Fruit fly (Drosophila melanogaster) whole organism, embryonic: ENCODE data around the gene spd-2.

Experiments
- BEAF-32 ChIP-seq: fragments of 200-800 bp; sonication (Bioruptor generic); optimal IDR thresholded peaks from 3 replicates; lab custom pipeline; 2017; ENCODE audit warnings: missing biosample characterization, missing genetic modification characterization, mild to moderate bottlenecking, moderate library complexity, missing genetic modification reagents
- CG10431 ChIP-seq: fragments of 200-800 bp; sonication (Bioruptor generic); optimal IDR thresholded peaks from 3 replicates; lab custom pipeline; 2018; ENCODE audit warnings: missing biosample characterization, mild to moderate bottlenecking, missing genetic modification characterization
- CG12071 ChIP-seq: fragments of 200-800 bp; sonication (Bioruptor generic); optimal IDR thresholded peaks from 3 replicates; lab custom pipeline; 2018; ENCODE audit warnings: missing biosample characterization, mild to moderate bottlenecking, missing genetic modification characterization
- CG13775 ChIP-seq: fragments of 200-800 bp; sonication (Bioruptor generic); optimal IDR thresholded peaks from 3 replicates; lab custom pipeline; 2017; ENCODE audit warnings: missing biosample characterization, mild to moderate bottlenecking, missing genetic modification characterization
- CG15479 ChIP-seq: fragments of 200-800 bp; sonication (Bioruptor generic); optimal IDR thresholded peaks from 3 replicates; lab custom pipeline; 2019; ENCODE audit warnings: missing biosample characterization, mild to moderate bottlenecking, missing genetic modification characterization, moderate library complexity
- CG1602 ChIP-seq: fragments of 200-800 bp; sonication (Bioruptor generic); optimal IDR thresholded peaks from 3 replicates; lab custom pipeline; 2016; ENCODE audit warnings: missing biosample characterization, missing genetic modification characterization
- CG1603 ChIP-seq: fragments of 200-800 bp; sonication (Bioruptor generic); optimal IDR thresholded peaks from 2 replicates; lab custom pipeline; 2019; ENCODE audit warnings: missing biosample characterization, mild to moderate bottlenecking, missing genetic modification characterization, moderate library complexity
- CG1832 ChIP-seq: fragments of 200-800 bp; sonication (Bioruptor generic); optimal IDR thresholded peaks from 2 replicates; lab custom pipeline; 2017; ENCODE audit warnings: missing biosample characterization, mild to moderate bottlenecking, missing genetic modification characterization, inconsistent platforms
- CG33213 ChIP-seq: fragments of 200-800 bp; sonication (Bioruptor generic); optimal IDR thresholded peaks from 3 replicates; lab custom pipeline; 2016; ENCODE audit warnings: missing biosample characterization, missing genetic modification characterization
- CG42726 ChIP-seq: fragments of 200-800 bp; sonication (Bioruptor generic); IDR thresholded peaks from 2 replicates; pipeline ENCODE4 v1.3.6; 2022; ENCODE audit warnings: missing biosample characterization, missing genetic modification characterization; ENCODE audit not compliant: partially characterized antibody
- CG4360 ChIP-seq: fragments of 200-800 bp; sonication (Bioruptor generic); IDR thresholded peaks from 2 replicates; pipeline ENCODE4 v1.3.6; 2022; ENCODE audit warnings: missing biosample characterization, missing genetic modification characterization
- CG4424 ChIP-seq: fragments of 200-800 bp; sonication (Bioruptor generic); optimal IDR thresholded peaks from 3 replicates; lab custom pipeline; 2016; ENCODE audit warnings: missing biosample characterization, missing genetic modification characterization
- CG8290 ChIP-seq, 3 experiments: fragments of 200-800 bp; sonication (Bioruptor generic); optimal IDR thresholded peaks; 2 replicates each; lab custom pipeline; 2016 to 2019; ENCODE audit warnings: missing biosample characterization in 3 of 3, missing genetic modification characterization in 3 of 3, mild to moderate bottlenecking in 2 of 3, moderate library complexity in 1 of 3
- CG9437 ChIP-seq: fragments of 200-800 bp; sonication (Bioruptor generic); optimal IDR thresholded peaks from 2 replicates; lab custom pipeline; 2018; ENCODE audit warnings: missing biosample characterization, mild to moderate bottlenecking, missing genetic modification characterization
- CG9797 ChIP-seq: fragments of 200-800 bp; sonication (Bioruptor generic); optimal IDR thresholded peaks from 3 replicates; lab custom pipeline; 2018; ENCODE audit warnings: missing biosample characterization, mild to moderate bottlenecking, missing genetic modification characterization
- Dbx ChIP-seq: fragments of 200-800 bp; sonication (Bioruptor generic); IDR thresholded peaks from 3 replicates; pipeline ENCODE4 v1.3.6; 2022; ENCODE audit warnings: missing biosample characterization, missing genetic modification characterization
- HLH4C ChIP-seq: fragments of 200-800 bp; sonication (Bioruptor generic); IDR thresholded peaks from 3 replicates; pipeline ENCODE4 v1.3.6; 2022; ENCODE audit warnings: missing biosample characterization, missing genetic modification characterization; ENCODE audit not compliant: partially characterized antibody
- HmgD ChIP-seq: fragments of 200-800 bp; sonication (Bioruptor generic); optimal IDR thresholded peaks from 3 replicates; lab custom pipeline; 2016; ENCODE audit warnings: missing biosample characterization, missing genetic modification characterization
- NK7.1 ChIP-seq: fragments of 200-800 bp; sonication (Bioruptor generic); optimal IDR thresholded peaks from 3 replicates; lab custom pipeline; 2016; ENCODE audit warnings: missing biosample characterization, missing genetic modification characterization
- Neu2 ChIP-seq: fragments of 200-800 bp; sonication (Bioruptor generic); optimal IDR thresholded peaks from 3 replicates; lab custom pipeline; 2016; ENCODE audit warnings: missing biosample characterization, missing genetic modification characterization, borderline replicate concordance
- Nf-YA ChIP-seq: fragments of 200-800 bp; sonication (Bioruptor generic); IDR thresholded peaks from 2 replicates; pipeline ENCODE4 v1.3.6; 2022; ENCODE audit warnings: missing biosample characterization, missing genetic modification characterization
- Rfx ChIP-seq: fragments of 200-800 bp; sonication (Bioruptor generic); IDR thresholded peaks from 2 replicates; pipeline ENCODE4 v1.3.6; 2022; ENCODE audit warnings: missing biosample characterization, missing genetic modification characterization
- Rx ChIP-seq: fragments of 200-800 bp; sonication (Bioruptor generic); IDR thresholded peaks from 2 replicates; pipeline ENCODE4 v1.3.6; 2022; ENCODE audit warnings: missing biosample characterization, missing genetic modification characterization
- Tbp ChIP-seq: fragments of >200 bp; optimal IDR thresholded peaks from 2 replicates; lab custom pipeline; 2018; ENCODE audit warnings: missing biosample characterization, missing genetic modification characterization
- Trl ChIP-seq, 3 experiments: fragments of >200 bp in 2 of 3; fragments of 200-800 bp in 1 of 3; sonication (Bioruptor generic) in 1 of 3; optimal IDR thresholded peaks; 2 replicates in 1 of 3; 3 replicates in 2 of 3; lab custom pipeline; 2016 to 2017; ENCODE audit warnings: missing biosample characterization in 1 of 3, missing genetic modification characterization in 1 of 3
- YL-1 ChIP-seq: fragments of 200-800 bp; sonication (Bioruptor generic); optimal IDR thresholded peaks from 3 replicates; lab custom pipeline; 2017; ENCODE audit warnings: missing biosample characterization, mild to moderate bottlenecking, missing genetic modification characterization
- ac ChIP-seq: fragments of 200-800 bp; sonication (Bioruptor generic); optimal IDR thresholded peaks from 3 replicates; lab custom pipeline; 2017; ENCODE audit warnings: missing biosample characterization, mild to moderate bottlenecking, missing genetic modification characterization
- bbx ChIP-seq: fragments of 200-800 bp; sonication (Bioruptor generic); IDR thresholded peaks from 2 replicates; pipeline ENCODE4 v1.3.6; 2022; ENCODE audit warnings: missing biosample characterization, missing genetic modification characterization; ENCODE audit not compliant: partially characterized antibody
- bigmax ChIP-seq: fragments of 200-800 bp; sonication (Bioruptor generic); optimal IDR thresholded peaks from 2 replicates; lab custom pipeline; 2018; ENCODE audit warnings: missing biosample characterization, mild to moderate bottlenecking, missing genetic modification characterization
- cad ChIP-seq: fragments of >200 bp; optimal IDR thresholded peaks from 2 replicates; lab custom pipeline; 2017; ENCODE audit warnings: missing biosample characterization, missing genetic modification characterization
- crc ChIP-seq: fragments of 200-800 bp; sonication (Bioruptor generic); optimal IDR thresholded peaks from 2 replicates; lab custom pipeline; 2016; ENCODE audit warnings: missing biosample characterization, missing genetic modification characterization
- dpn ChIP-seq, 2 experiments: fragments of 200-800 bp; sonication (Bioruptor generic); optimal IDR thresholded peaks; 3 replicates each; lab custom pipeline; 2016; ENCODE audit warnings: missing biosample characterization in 2 of 2, missing genetic modification characterization in 2 of 2
- dysf ChIP-seq: fragments of 200-800 bp; sonication (Bioruptor generic); IDR thresholded peaks from 3 replicates; pipeline ENCODE4 v1.3.6; 2022; ENCODE audit warnings: missing biosample characterization, missing genetic modification characterization
- eve ChIP-seq, 2 experiments: fragments of >200 bp; optimal IDR thresholded peaks; 2 replicates each; lab custom pipeline; 2017; ENCODE audit warnings: missing biosample characterization in 2 of 2, missing genetic modification characterization in 2 of 2
- fru ChIP-seq: fragments of >200 bp; optimal IDR thresholded peaks from 2 replicates; lab custom pipeline; 2017
- insv ChIP-seq, 2 experiments: fragments of 200-800 bp; sonication (Bioruptor generic); optimal IDR thresholded peaks; 3 replicates each; lab custom pipeline; 2016 to 2018; ENCODE audit warnings: missing biosample characterization in 2 of 2, missing genetic modification characterization in 2 of 2
- ken ChIP-seq: fragments of 200-800 bp; sonication (Bioruptor generic); IDR thresholded peaks from 3 replicates; pipeline ENCODE4 v1.3.6; 2022; ENCODE audit warnings: missing biosample characterization, missing genetic modification characterization
- mam ChIP-seq: fragments of 200-800 bp; sonication (Bioruptor generic); optimal IDR thresholded peaks from 3 replicates; lab custom pipeline; 2016; ENCODE audit warnings: missing biosample characterization, missing genetic modification characterization
- pb ChIP-seq: fragments of 200-800 bp; sonication (Bioruptor generic); optimal IDR thresholded peaks from 3 replicates; lab custom pipeline; 2016; ENCODE audit warnings: missing biosample characterization, missing genetic modification characterization
- sens-2 ChIP-seq: fragments of 200-800 bp; sonication (Bioruptor generic); IDR thresholded peaks from 2 replicates; pipeline ENCODE4 v1.3.6; 2022; ENCODE audit warnings: missing biosample characterization, missing genetic modification characterization
- sqz ChIP-seq: fragments of 200-800 bp; sonication (Bioruptor generic); optimal IDR thresholded peaks from 3 replicates; lab custom pipeline; 2018; ENCODE audit warnings: missing biosample characterization, mild to moderate bottlenecking, missing genetic modification characterization
- ssp ChIP-seq: fragments of 200-800 bp; sonication (Bioruptor generic); IDR thresholded peaks from 2 replicates; pipeline ENCODE4 v1.3.6; 2022; ENCODE audit warnings: missing biosample characterization, missing genetic modification characterization
- tio ChIP-seq: fragments of 200-800 bp; sonication (Bioruptor generic); optimal IDR thresholded peaks from 2 replicates; lab custom pipeline; 2017; ENCODE audit warnings: missing biosample characterization, missing genetic modification characterization, inconsistent platforms
- tll ChIP-seq, 2 experiments: fragments of 200-800 bp in 1 of 2; fragments of >200 bp in 1 of 2; sonication (Bioruptor generic) in 1 of 2; optimal IDR thresholded peaks; 2 replicates each; lab custom pipeline; 2017 to 2019; ENCODE audit warnings: missing biosample characterization in 2 of 2, missing genetic modification characterization in 2 of 2, mild to moderate bottlenecking in 1 of 2, moderate library complexity in 1 of 2
- yki ChIP-seq: fragments of >200 bp; optimal IDR thresholded peaks from 3 replicates; lab custom pipeline; 2018

Gene spd-2

dm6 chr3L:16631844-16632537 is 37.2 kb upstream of the spd-2 start (continued):
- TF ChIP-seq YL-1 (GFP tag; lab: Kevin White, UChicago): no peak
- no peak for TF ChIP-seq Trl (optimal IDR thresholded peaks at IDR 0.05; lab: Kevin White, UChicago)
- TF ChIP-seq Trl (GFP tag; optimal IDR thresholded peaks at IDR 0.05; lab: Kevin White, UChicago): no peak
- TF ChIP-seq CG4424 (GFP tag; lab: Kevin White, UChicago): peak; percentile 26
- TF ChIP-seq dpn (GFP tag; optimal IDR thresholded peaks at IDR 0.05; lab: Kevin White, UChicago): no peak

- TF ChIP-seq mam (GFP tag; lab: Kevin White, UChicago): no peak
- no peak for TF ChIP-seq HmgD (GFP tag; lab: Kevin White, UChicago)
- no peak for TF ChIP-seq dysf
- TF ChIP-seq CG13775 (GFP tag; lab: Kevin White, UChicago): no peak
- no peak for TF ChIP-seq ken (GFP tag; lab: Robert Waterston, UW)
- TF ChIP-seq BEAF-32 (GFP tag; lab: Kevin White, UChicago): no peak
- TF ChIP-seq bigmax (GFP tag; lab: Kevin White, UChicago): no peak
- no peak for TF ChIP-seq Nf-YA
- no peak for TF ChIP-seq yki (lab: Kevin White, UChicago)
- no peak for TF ChIP-seq ssp (GFP tag; lab: Robert Waterston, UW)
- TF ChIP-seq CG10431 (GFP tag; lab: Kevin White, UChicago): no peak
- TF ChIP-seq Neu2: no peak
- TF ChIP-seq CG33213 (GFP tag; lab: Kevin White, UChicago): no peak
- TF ChIP-seq sens-2 (GFP tag; lab: Robert Waterston, UW): no peak
Measured at dm6 chr3L:16629793-16630192, 35.0 kb upstream of the spd-2 start.

- TF ChIP-seq fru (lab: Kevin White, UChicago) (no peak), CG15479 (no peak), HLH4C (GFP tag; lab: Robert Waterston, UW) (no peak), tio (no peak), CG4360 (GFP tag; lab: Robert Waterston, UW) (peak; percentile 93), Rfx (GFP tag; lab: Robert Waterston, UW) (no peak), CG1832 (GFP tag; lab: Kevin White, UChicago) (no peak), tll (GFP tag; optimal IDR thresholded peaks at IDR 0.05; lab: Kevin White, UChicago) (no peak)
Measured at dm6 chr3L:16626199-16626598, 31.4 kb upstream of the spd-2 start.

- TF ChIP-seq CG9797 (peak; percentile 47), CG15479 (no peak), eve (GFP tag; optimal IDR thresholded peaks at IDR 0.05; lab: Kevin White, UChicago) (no peak), CG1603 (tag; lab: Kevin White, UChicago) (peak; percentile 49), crc (GFP tag; lab: Kevin White, UChicago) (no peak), sqz (GFP tag; lab: Kevin White, UChicago) (peak; percentile 82), CG12071 (GFP tag; lab: Kevin White, UChicago) (no peak), pb (GFP tag; lab: Kevin White, UChicago) (no peak), Dbx (GFP tag; lab: Robert Waterston, UW) (peak; percentile 74; the same call in 2 of the 3 replicates), Rx (GFP tag; lab: Robert Waterston, UW) (no peak), insv (GFP tag; optimal IDR thresholded peaks at IDR 0.05; lab: Kevin White, UChicago) (peak in 1 of 2 experiments; percentile 13), CG42726 (GFP tag; lab: Robert Waterston, UW) (peak; percentile 47; the same call in 1 of the 2 replicates), Tbp (no peak), ac (GFP tag; lab: Kevin White, UChicago) (no peak), NK7.1 (GFP tag; lab: Kevin White, UChicago) (no peak), BEAF-32 (GFP tag; lab: Kevin White, UChicago) (peak; percentile 79), CG1602 (GFP tag; lab: Kevin White, UChicago) (no peak), CG9437 (GFP tag; lab: Kevin White, UChicago) (peak; percentile 6), bbx (GFP tag; lab: Robert Waterston, UW) (peak; percentile 79), cad (GFP tag; lab: Kevin White, UChicago) (no peak), CG8290 (GFP tag; optimal IDR thresholded peaks at IDR 0.05; lab: Kevin White, UChicago) (no peak), CG8290 (tag; optimal IDR thresholded peaks at IDR 0.05; lab: Kevin White, UChicago) (no peak)
Measured at dm6 chr3L:16615132-16615709, 20.4 kb upstream of the spd-2 start, which contains the start of gene Mo25. Mo25 (minus strand) TSS chr3L:16615472.
